Fruit fly (Drosophila melanogaster) whole organism, embryonic: ENCODE data around the gene mib1.

Experiments
- Atf6 ChIP-seq: fragments of 200-800 bp; sonication (Bioruptor generic); IDR thresholded peaks from 2 replicates; pipeline ENCODE4 v1.3.6; 2022; ENCODE audit warnings: missing biosample characterization, missing genetic modification characterization
- CG10147 ChIP-seq: fragments of 200-800 bp; sonication (Bioruptor generic); optimal IDR thresholded peaks from 2 replicates; lab custom pipeline; 2019; ENCODE audit warnings: missing biosample characterization, mild to moderate bottlenecking, missing genetic modification characterization, moderate library complexity
- CG10431 ChIP-seq: fragments of 200-800 bp; sonication (Bioruptor generic); optimal IDR thresholded peaks from 3 replicates; lab custom pipeline; 2018; ENCODE audit warnings: missing biosample characterization, mild to moderate bottlenecking, missing genetic modification characterization
- CG10462 ChIP-seq: fragments of 200-800 bp; sonication (Bioruptor generic); optimal IDR thresholded peaks from 2 replicates; lab custom pipeline; 2016; ENCODE audit warnings: missing biosample characterization, missing genetic modification characterization
- CG12071 ChIP-seq: fragments of 200-800 bp; sonication (Bioruptor generic); optimal IDR thresholded peaks from 3 replicates; lab custom pipeline; 2018; ENCODE audit warnings: missing biosample characterization, mild to moderate bottlenecking, missing genetic modification characterization
- CG13775 ChIP-seq: fragments of 200-800 bp; sonication (Bioruptor generic); optimal IDR thresholded peaks from 3 replicates; lab custom pipeline; 2017; ENCODE audit warnings: missing biosample characterization, mild to moderate bottlenecking, missing genetic modification characterization
- CG16779 ChIP-seq: fragments of 200-800 bp; sonication (Bioruptor generic); IDR thresholded peaks from 2 replicates; pipeline ENCODE4 v1.3.6; 2022; ENCODE audit warnings: missing biosample characterization, missing genetic modification characterization
- CG17361 ChIP-seq: fragments of 200-800 bp; sonication (Bioruptor generic); IDR thresholded peaks from 3 replicates; pipeline ENCODE4 v1.3.6; 2022; ENCODE audit warnings: missing biosample characterization, missing genetic modification characterization
- CG3281 ChIP-seq: fragments of 200-800 bp; sonication (Bioruptor generic); optimal IDR thresholded peaks from 3 replicates; lab custom pipeline; 2017; ENCODE audit warnings: missing biosample characterization, mild to moderate bottlenecking, missing genetic modification characterization
- CG6765 ChIP-seq: fragments of 200-800 bp; sonication (Bioruptor generic); optimal IDR thresholded peaks from 3 replicates; lab custom pipeline; 2017; ENCODE audit warnings: missing biosample characterization, mild to moderate bottlenecking, missing genetic modification characterization
- CG7556 ChIP-seq: fragments of 200-800 bp; sonication (Bioruptor generic); optimal IDR thresholded peaks from 2 replicates; lab custom pipeline; 2017; ENCODE audit warnings: missing biosample characterization, mild to moderate bottlenecking, missing genetic modification characterization
- CG7745 ChIP-seq: fragments of 200-800 bp; sonication (Bioruptor generic); optimal IDR thresholded peaks from 2 replicates; lab custom pipeline; 2018; ENCODE audit warnings: missing biosample characterization, mild to moderate bottlenecking, missing genetic modification characterization, moderate library complexity
- D ChIP-seq, 2 experiments: fragments of 200-800 bp in 1 of 2; fragments of >200 bp in 1 of 2; sonication (Bioruptor generic) in 1 of 2; optimal IDR thresholded peaks; 2 replicates in 1 of 2; 3 replicates in 1 of 2; lab custom pipeline; 2017; ENCODE audit warnings: mild to moderate bottlenecking in 1 of 2, missing biosample characterization in 1 of 2, missing genetic modification characterization in 1 of 2, missing genetic modification reagents in 1 of 2
- D19B ChIP-seq: fragments of 200-800 bp; sonication (Bioruptor generic); optimal IDR thresholded peaks from 2 replicates; lab custom pipeline; 2017; ENCODE audit warnings: missing biosample characterization, mild to moderate bottlenecking, missing genetic modification characterization
- Dll ChIP-seq: fragments of 200-800 bp; sonication (Bioruptor generic); IDR thresholded peaks from 4 replicates; pipeline ENCODE4 v1.3.6; 2022; ENCODE audit warnings: missing biosample characterization, missing genetic modification characterization; ENCODE audit not compliant: partially characterized antibody
- Doc2 ChIP-seq: fragments of 200-800 bp; sonication (Bioruptor generic); IDR thresholded peaks from 2 replicates; pipeline ENCODE4 v1.3.6; 2022; ENCODE audit warnings: missing biosample characterization, missing genetic modification characterization
- Elba2 ChIP-seq: fragments of 200-800 bp; sonication (Bioruptor generic); optimal IDR thresholded peaks from 3 replicates; lab custom pipeline; 2016; ENCODE audit warnings: missing biosample characterization, missing genetic modification characterization
- Ets65A ChIP-seq: fragments of 200-800 bp; sonication (Bioruptor generic); peaks from one replicate; lab custom pipeline; 2016; ENCODE audit warnings: missing biosample characterization, missing genetic modification characterization
- Gsc ChIP-seq: fragments of 200-800 bp; sonication (Bioruptor generic); IDR thresholded peaks from 2 replicates; pipeline ENCODE4 v1.3.6; 2022; ENCODE audit warnings: missing biosample characterization, missing genetic modification characterization
- HLHmδ ChIP-seq: fragments of 200-800 bp; sonication (Bioruptor generic); optimal IDR thresholded peaks from 2 replicates; lab custom pipeline; 2018; ENCODE audit warnings: missing biosample characterization, mild to moderate bottlenecking, missing genetic modification characterization, moderate library complexity
- Lhr ChIP-seq: fragments of 200-800 bp; sonication (Bioruptor generic); optimal IDR thresholded peaks from 3 replicates; lab custom pipeline; 2017; ENCODE audit warnings: mild to moderate bottlenecking, missing biosample characterization, missing genetic modification reagents, missing genetic modification characterization
- MESR4 ChIP-seq: fragments of 200-800 bp; sonication (Bioruptor generic); optimal IDR thresholded peaks from 2 replicates; lab custom pipeline; 2018; ENCODE audit warnings: missing biosample characterization, mild to moderate bottlenecking, missing genetic modification characterization, moderate library complexity
- Med ChIP-seq: fragments of 200-800 bp; sonication (Bioruptor generic); peaks from one replicate; lab custom pipeline; 2016; ENCODE audit warnings: missing biosample characterization, missing genetic modification characterization, mild to moderate bottlenecking, inconsistent platforms, moderate library complexity
- Meics ChIP-seq: fragments of 200-800 bp; sonication (Bioruptor generic); optimal IDR thresholded peaks from 2 replicates; lab custom pipeline; 2017; ENCODE audit warnings: missing biosample characterization, mild to moderate bottlenecking, missing genetic modification characterization
- NfI ChIP-seq: fragments of 200-800 bp; sonication (Bioruptor generic); optimal IDR thresholded peaks from 3 replicates; lab custom pipeline; 2018; ENCODE audit warnings: missing biosample characterization, mild to moderate bottlenecking, missing genetic modification characterization, moderate library complexity
- Oaz ChIP-seq: fragments of 200-800 bp; sonication (Bioruptor generic); IDR thresholded peaks from 2 replicates; pipeline ENCODE4 v1.3.6; 2022; ENCODE audit warnings: missing biosample characterization, missing genetic modification characterization
- Rx ChIP-seq: fragments of 200-800 bp; sonication (Bioruptor generic); IDR thresholded peaks from 2 replicates; pipeline ENCODE4 v1.3.6; 2022; ENCODE audit warnings: missing biosample characterization, missing genetic modification characterization
- Scr ChIP-seq: fragments of 200-800 bp; sonication (Bioruptor generic); IDR thresholded peaks from 2 replicates; pipeline ENCODE4 v1.3.6; 2022; ENCODE audit warnings: missing biosample characterization, missing genetic modification characterization; ENCODE audit not compliant: partially characterized antibody
- Stat92E ChIP-seq, 3 experiments: fragments of >200 bp in 2 of 3; fragments of 200-800 bp in 1 of 3; sonication (Bioruptor generic) in 1 of 3; optimal IDR thresholded peaks; 2 replicates each; lab custom pipeline; 2017 to 2019; ENCODE audit warnings: missing biosample characterization in 3 of 3, missing genetic modification characterization in 3 of 3, mild to moderate bottlenecking in 1 of 3, moderate library complexity in 1 of 3
- amos ChIP-seq: fragments of 200-800 bp; sonication (Bioruptor generic); IDR thresholded peaks from 2 replicates; pipeline ENCODE4 v1.3.6; 2022; ENCODE audit warnings: missing biosample characterization, missing genetic modification characterization; ENCODE audit not compliant: partially characterized antibody
- ase ChIP-seq: fragments of 200-800 bp; sonication (Bioruptor generic); IDR thresholded peaks from 3 replicates; pipeline ENCODE4 v1.3.6; 2022; ENCODE audit warnings: missing biosample characterization, missing genetic modification characterization
- ash1 ChIP-seq: fragments of 200-800 bp; sonication (Bioruptor generic); optimal IDR thresholded peaks from 2 replicates; lab custom pipeline; 2018; ENCODE audit warnings: missing biosample characterization, mild to moderate bottlenecking, missing genetic modification characterization
- chinmo ChIP-seq: fragments of 200-800 bp; sonication (Bioruptor generic); IDR thresholded peaks from 4 replicates; pipeline ENCODE4 v1.3.6; 2022; ENCODE audit warnings: missing biosample characterization, missing genetic modification characterization; ENCODE audit not compliant: partially characterized antibody
- corto ChIP-seq: fragments of 200-800 bp; sonication (Bioruptor generic); optimal IDR thresholded peaks from 2 replicates; lab custom pipeline; 2016; ENCODE audit warnings: missing biosample characterization, mild to moderate bottlenecking, missing genetic modification characterization, moderate library complexity
- dimm ChIP-seq: fragments of 200-800 bp; sonication (Bioruptor generic); IDR thresholded peaks from 2 replicates; pipeline ENCODE4 v1.3.6; 2022; ENCODE audit warnings: missing biosample characterization, missing genetic modification characterization
- lab ChIP-seq: fragments of 200-800 bp; sonication (Bioruptor generic); optimal IDR thresholded peaks from 3 replicates; lab custom pipeline; 2017; ENCODE audit warnings: missing biosample characterization, missing genetic modification characterization, mild to moderate bottlenecking, moderate library complexity, missing genetic modification reagents
- lilli ChIP-seq: fragments of 200-800 bp; sonication (Bioruptor generic); optimal IDR thresholded peaks from 3 replicates; lab custom pipeline; 2016; ENCODE audit warnings: missing biosample characterization, missing genetic modification characterization
- mirr ChIP-seq: fragments of 200-800 bp; sonication (Bioruptor generic); optimal IDR thresholded peaks from 3 replicates; lab custom pipeline; 2018; ENCODE audit warnings: missing biosample characterization, mild to moderate bottlenecking, missing genetic modification characterization
- nmo ChIP-seq: fragments of 200-800 bp; sonication (Bioruptor generic); optimal IDR thresholded peaks from 2 replicates; lab custom pipeline; 2018; ENCODE audit warnings: missing biosample characterization, mild to moderate bottlenecking, missing genetic modification characterization, moderate library complexity
- rib ChIP-seq: fragments of 200-800 bp; sonication (Bioruptor generic); IDR thresholded peaks from 2 replicates; pipeline ENCODE4 v1.3.6; 2022; ENCODE audit warnings: missing biosample characterization, missing genetic modification characterization
- row ChIP-seq: fragments of 200-800 bp; sonication (Bioruptor generic); IDR thresholded peaks from 3 replicates; pipeline ENCODE4 v1.3.6; 2022; ENCODE audit warnings: missing biosample characterization, missing genetic modification characterization
- schlank ChIP-seq: fragments of 200-800 bp; sonication (Bioruptor generic); optimal IDR thresholded peaks from 2 replicates; lab custom pipeline; 2018; ENCODE audit warnings: missing biosample characterization, mild to moderate bottlenecking, missing genetic modification characterization
- twi ChIP-seq: fragments of 200-800 bp; optimal IDR thresholded peaks from 2 replicates; lab custom pipeline; 2019; ENCODE audit warnings: missing biosample characterization, mild to moderate bottlenecking, missing genetic modification characterization, moderate library complexity
- zfh1 ChIP-seq: fragments of 200-800 bp; sonication (Bioruptor generic); IDR thresholded peaks from 3 replicates; pipeline ENCODE4 v1.3.6; 2022; ENCODE audit warnings: missing biosample characterization, missing genetic modification characterization

Gene mib1

dm6 chr3L:16049955-16050886 lies 38.6 kb upstream of the mib1 start (continued):
- TF ChIP-seq lilli (no peak), dimm (GFP tag; lab: Robert Waterston, UW) (no peak), NfI (GFP tag; lab: Kevin White, UChicago) (no peak), CG13775 (GFP tag; lab: Kevin White, UChicago) (no peak), Rx (GFP tag; lab: Robert Waterston, UW) (no peak), nmo (GFP tag; lab: Kevin White, UChicago) (no peak), Stat92E (GFP tag; optimal IDR thresholded peaks at IDR 0.05; lab: Kevin White, UChicago) (no peak), CG17361 (GFP tag; lab: Robert Waterston, UW) (no peak), mirr (peak; percentile 93), CG16779 (GFP tag; lab: Robert Waterston, UW) (no peak), D19B (GFP tag; lab: Kevin White, UChicago) (peak; percentile 13), CG7556 (GFP tag; lab: Kevin White, UChicago) (peak; percentile 56), D (optimal IDR thresholded peaks at IDR 0.05; lab: Kevin White, UChicago) (peak; percentile 3), D (GFP tag; optimal IDR thresholded peaks at IDR 0.05; lab: Kevin White, UChicago) (no peak), schlank (tag; lab: Kevin White, UChicago) (peak; percentile 61), CG10147 (GFP tag; lab: Kevin White, UChicago) (peak; percentile 27), lab (GFP tag; lab: Kevin White, UChicago) (peak; percentile 85), Lhr (GFP tag; lab: Kevin White, UChicago) (no peak), CG12071 (GFP tag; lab: Kevin White, UChicago) (peak; percentile 66), CG7745 (tag; lab: Kevin White, UChicago) (peak; percentile 22), CG6765 (GFP tag; lab: Kevin White, UChicago) (no peak), Doc2 (GFP tag; lab: Robert Waterston, UW) (no peak), Atf6 (GFP tag; lab: Robert Waterston, UW) (peak; percentile 70), Dll (GFP tag; lab: Robert Waterston, UW) (no peak)

DNA sequence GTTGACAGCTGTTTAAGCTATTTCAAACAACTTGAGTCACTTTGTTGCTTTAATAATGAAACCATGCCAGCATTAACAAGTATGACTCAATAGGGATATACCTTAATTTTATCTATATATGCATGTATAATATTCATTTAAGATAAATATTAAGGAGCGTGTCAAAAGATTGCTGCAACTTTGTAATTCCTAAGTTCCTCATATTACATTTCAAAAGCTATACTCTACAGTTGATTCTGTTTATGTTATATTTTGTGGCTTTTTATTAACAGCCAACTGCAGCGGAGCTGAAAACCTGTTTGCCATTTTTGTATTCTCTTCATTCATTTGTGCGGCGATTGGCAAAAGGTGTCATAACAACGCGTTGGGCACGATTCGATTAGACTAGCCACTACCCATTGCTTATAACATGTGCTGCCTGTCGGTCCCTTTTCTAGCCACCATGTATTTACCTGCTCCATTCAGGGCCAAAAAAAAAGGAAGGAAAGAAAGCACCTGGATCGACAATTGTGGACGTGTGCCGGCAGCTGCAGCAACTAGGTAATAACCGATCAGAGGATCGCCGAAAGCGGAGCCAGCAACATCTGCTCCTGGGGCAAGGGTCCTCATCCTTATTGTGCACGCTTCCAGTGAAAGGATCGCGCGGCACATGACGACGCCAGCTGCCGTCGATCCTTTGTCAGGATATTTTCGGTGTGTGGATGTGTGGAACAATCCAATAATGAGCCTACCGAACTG lies 37.3 kb upstream of the mib1 start:
- TF ChIP-seq Meics (GFP tag; lab: Kevin White, UChicago) (no peak), Oaz (GFP tag; lab: Robert Waterston, UW) (no peak), Med (peak; percentile 58), row (peak; percentile 27; the same call in 1 of the 3 replicates), rib (0 out of 2 replicates have a peak, but pooled peaks have one; percentile 30), Scr (GFP tag; lab: Robert Waterston, UW) (no peak), amos (0 out of 2 replicates have a peak, but pooled peaks have one; percentile 5), CG3281 (GFP tag; lab: Kevin White, UChicago) (no peak), HLHmδ (GFP tag; lab: Kevin White, UChicago) (peak; percentile 66), CG10431 (peak; percentile 74), zfh1 (0 out of 3 replicates have a peak, but pooled peaks have one; percentile 32), twi (tag; lab: Kevin White, UChicago) (peak; percentile 72), Elba2 (GFP tag; lab: Kevin White, UChicago) (peak; percentile 12), D19B (GFP tag; lab: Kevin White, UChicago) (peak; percentile 73), ase (GFP tag; lab: Robert Waterston, UW) (0 out of 3 replicates have a peak, but pooled peaks have one; percentile 48), ash1 (GFP tag; lab: Kevin White, UChicago) (peak; percentile 20), MESR4 (GFP tag; lab: Kevin White, UChicago) (no peak), chinmo (0 out of 4 replicates have a peak, but pooled peaks have one; percentile 7), Gsc (GFP tag; lab: Robert Waterston, UW) (no peak), CG10462 (GFP tag; lab: Kevin White, UChicago) (no peak), Ets65A (GFP tag; lab: Kevin White, UChicago) (peak; percentile 51), corto (peak; percentile 9), D (optimal IDR thresholded peaks at IDR 0.05; lab: Kevin White, UChicago) (peak; percentile 90), D (GFP tag; optimal IDR thresholded peaks at IDR 0.05; lab: Kevin White, UChicago) (no peak)
